Worm (Caenorhabditis elegans) whole organism, L1 larva: ENCODE measurements around the gene irld-47.

ENCODE experiments used
- alr-1 ChIP-seq: fragments of 200-800 bp; sonication (Bioruptor generic); optimal IDR thresholded peaks from 2 replicates; lab custom pipeline; 2018; ENCODE audit warnings: borderline replicate concordance, mild to moderate bottlenecking, missing genetic modification characterization, missing compliant biosample characterization
- blmp-1 ChIP-seq: fragments of 150-350 bp; optimal IDR thresholded peaks from 2 replicates; lab custom pipeline; 2014; ENCODE audit warnings: missing biosample characterization, missing genetic modification characterization
- ceh-8 ChIP-seq: fragments of 200-800 bp; sonication (Bioruptor generic); optimal IDR thresholded peaks from 2 replicates; lab custom pipeline; 2018; ENCODE audit warnings: mild to moderate bottlenecking, missing genetic modification characterization, moderate library complexity, missing compliant biosample characterization
- ceh-82 ChIP-seq, 3 experiments: fragments of 150-350 bp in 1 of 3; sonication (generic microtip) in 2 of 3; optimal IDR thresholded peaks; 2 replicates each; lab custom pipeline; 2014 to 2017; ENCODE audit warnings: missing biosample characterization in 3 of 3, missing genetic modification characterization in 3 of 3
- ceh-90 ChIP-seq: sonication (generic microtip); optimal IDR thresholded peaks from 2 replicates; lab custom pipeline; 2016; ENCODE audit warnings: missing genetic modification characterization, missing compliant biosample characterization
- dpl-1 ChIP-seq, 3 experiments: fragments of 150-350 bp in 2 of 3; sonication (generic microtip) in 1 of 3; optimal IDR thresholded peaks; 2 replicates each; lab custom pipeline; 2014 to 2017; ENCODE audit warnings: missing biosample characterization in 3 of 3, missing genetic modification characterization in 3 of 3, missing genetic modification reagents in 3 of 3
- efl-1 ChIP-seq, 4 experiments: fragments of 150-350 bp; optimal IDR thresholded peaks in 3 of 4; peaks in 1 of 4; 1 replicate in 1 of 4; 2 replicates in 3 of 4; lab custom pipeline; 2014; ENCODE audit warnings: missing biosample characterization in 2 of 4, missing genetic modification characterization in 2 of 4, missing genetic modification reagents in 2 of 4
- efl-3 ChIP-seq: fragments of 200-800 bp; sonication (Bioruptor generic); optimal IDR thresholded peaks from 2 replicates; lab custom pipeline; 2018; ENCODE audit warnings: mild to moderate bottlenecking, missing genetic modification characterization, missing compliant biosample characterization
- elt-2 ChIP-seq: sonication (generic microtip); optimal IDR thresholded peaks from 2 replicates; lab custom pipeline; 2016; ENCODE audit warnings: missing genetic modification characterization, mild to moderate bottlenecking, inconsistent platforms, missing compliant biosample characterization, missing genetic modification reagents
- fkh-10 ChIP-seq: sonication (generic microtip); optimal IDR thresholded peaks from 2 replicates; lab custom pipeline; 2017; ENCODE audit warnings: missing biosample characterization, missing genetic modification reagents, missing genetic modification characterization
- fkh-4 ChIP-seq: sonication (generic microtip); optimal IDR thresholded peaks from 2 replicates; lab custom pipeline; 2016; ENCODE audit warnings: missing compliant biosample characterization, missing genetic modification characterization, borderline replicate concordance
- fkh-8 ChIP-seq: sonication (generic microtip); optimal IDR thresholded peaks from 2 replicates; lab custom pipeline; 2016; ENCODE audit warnings: mild to moderate bottlenecking, missing genetic modification characterization, missing compliant biosample characterization
- fos-1 ChIP-seq: fragments of 150-350 bp; optimal IDR thresholded peaks from 2 replicates; lab custom pipeline; 2014; ENCODE audit warnings: missing biosample characterization, missing genetic modification characterization
- grh-1 ChIP-seq: fragments of 200-800 bp; sonication (Bioruptor generic); IDR thresholded peaks from 2 replicates; pipeline ENCODE4 v1.3.6; 2022; ENCODE audit warnings: missing genetic modification reagents, missing genetic modification characterization, missing compliant biosample characterization
- hlh-4 ChIP-seq: sonication (generic microtip); optimal IDR thresholded peaks from 2 replicates; lab custom pipeline; 2016; ENCODE audit warnings: mild to moderate bottlenecking, missing genetic modification characterization, missing compliant biosample characterization
- hpl-2 ChIP-seq: fragments of 150-350 bp; optimal IDR thresholded peaks from 2 replicates; lab custom pipeline; 2014; ENCODE audit warnings: missing biosample characterization, missing genetic modification reagents, missing genetic modification characterization
- jun-1 ChIP-seq: fragments of 150-350 bp; optimal IDR thresholded peaks from 2 replicates; lab custom pipeline; 2014; ENCODE audit warnings: missing biosample characterization, missing genetic modification reagents, missing genetic modification characterization
- lin-14 ChIP-seq: fragments of 200-800 bp; sonication (Bioruptor generic); optimal IDR thresholded peaks from 2 replicates; lab custom pipeline; 2018; ENCODE audit warnings: mild to moderate bottlenecking, missing genetic modification characterization, moderate library complexity, missing compliant biosample characterization
- mdl-1 ChIP-seq, 2 experiments: fragments of 150-350 bp; optimal IDR thresholded peaks; 2 replicates each; lab custom pipeline; 2014 to 2017; ENCODE audit warnings: missing biosample characterization in 2 of 2, missing genetic modification characterization in 2 of 2, inconsistent platforms in 1 of 2
- mep-1 ChIP-seq: fragments of 150-350 bp; optimal IDR thresholded peaks from 2 replicates; lab custom pipeline; 2014; ENCODE audit warnings: missing biosample characterization, missing genetic modification characterization
- nhr-12 ChIP-seq: sonication (generic microtip); optimal IDR thresholded peaks from 2 replicates; lab custom pipeline; 2017; ENCODE audit warnings: missing biosample characterization, missing genetic modification characterization
- nhr-19 ChIP-seq: fragments of 200-800 bp; sonication (Bioruptor generic); conservative IDR thresholded peaks from 2 replicates; pipeline ENCODE4 v1.3.6; 2022; ENCODE audit warnings: missing genetic modification characterization, missing compliant biosample characterization
- nhr-20 ChIP-seq: sonication (generic microtip); optimal IDR thresholded peaks from 2 replicates; lab custom pipeline; 2016; ENCODE audit warnings: mild to moderate bottlenecking, missing genetic modification characterization, missing compliant biosample characterization
- nhr-28 ChIP-seq: fragments of 150-350 bp; optimal IDR thresholded peaks from 2 replicates; lab custom pipeline; 2014; ENCODE audit warnings: missing biosample characterization, missing genetic modification characterization
- nhr-47 ChIP-seq: sonication (generic microtip); optimal IDR thresholded peaks from 2 replicates; lab custom pipeline; 2016; ENCODE audit warnings: mild to moderate bottlenecking, missing genetic modification characterization, moderate library complexity, missing compliant biosample characterization
- nhr-76 ChIP-seq: sonication (generic microtip); optimal IDR thresholded peaks from 2 replicates; lab custom pipeline; 2017; ENCODE audit warnings: missing biosample characterization, missing genetic modification characterization
- nhr-77 ChIP-seq: fragments of 150-350 bp; optimal IDR thresholded peaks from 2 replicates; lab custom pipeline; 2014; ENCODE audit warnings: missing biosample characterization, missing genetic modification characterization
- nhr-84 ChIP-seq: sonication (generic microtip); optimal IDR thresholded peaks from 2 replicates; lab custom pipeline; 2017; ENCODE audit warnings: missing biosample characterization, missing genetic modification characterization
- nhr-85 ChIP-seq: sonication (generic microtip); peaks from one replicate; lab custom pipeline; 2016; ENCODE audit warnings: missing genetic modification characterization, inconsistent platforms, missing compliant biosample characterization
- nhr-90 ChIP-seq: sonication (generic microtip); optimal IDR thresholded peaks from 2 replicates; lab custom pipeline; 2016; ENCODE audit warnings: mild to moderate bottlenecking, missing genetic modification characterization, missing compliant biosample characterization; ENCODE audit not compliant: poor library complexity
- pax-3 ChIP-seq: fragments of 200-800 bp; sonication (Bioruptor generic); optimal IDR thresholded peaks from 2 replicates; lab custom pipeline; 2018; ENCODE audit warnings: mild to moderate bottlenecking, missing genetic modification characterization, moderate library complexity, missing compliant biosample characterization
- rnt-1 ChIP-seq: sonication (generic microtip); optimal IDR thresholded peaks from 2 replicates; lab custom pipeline; 2016; ENCODE audit warnings: mild to moderate bottlenecking, missing genetic modification characterization, moderate library complexity, missing compliant biosample characterization
- snpc-4 ChIP-seq: fragments of 150-350 bp; optimal IDR thresholded peaks from 2 replicates; lab custom pipeline; 2014; ENCODE audit warnings: missing biosample characterization, missing genetic modification characterization
- sox-4 ChIP-seq: sonication (generic microtip); optimal IDR thresholded peaks from 2 replicates; lab custom pipeline; 2016; ENCODE audit warnings: missing genetic modification characterization, missing compliant biosample characterization
- sptf-1 ChIP-seq: fragments of 150-350 bp; optimal IDR thresholded peaks from 2 replicates; lab custom pipeline; 2014; ENCODE audit warnings: missing biosample characterization, missing genetic modification characterization
- swsn-7 ChIP-seq: sonication (generic microtip); optimal IDR thresholded peaks from 2 replicates; lab custom pipeline; 2016; ENCODE audit warnings: missing genetic modification characterization, missing compliant biosample characterization
- tlp-1 ChIP-seq: fragments of 150-350 bp; optimal IDR thresholded peaks from 2 replicates; lab custom pipeline; 2014; ENCODE audit warnings: missing biosample characterization, missing genetic modification characterization
- unc-130 ChIP-seq: fragments of 150-350 bp; optimal IDR thresholded peaks from 2 replicates; lab custom pipeline; 2017; ENCODE audit warnings: missing biosample characterization, missing genetic modification characterization, inconsistent platforms
- unc-30 ChIP-seq: sonication (generic microtip); optimal IDR thresholded peaks from 2 replicates; lab custom pipeline; 2017; ENCODE audit warnings: missing biosample characterization, missing genetic modification characterization
- unc-86 ChIP-seq: sonication (generic microtip); optimal IDR thresholded peaks from 2 replicates; lab custom pipeline; 2016; ENCODE audit warnings: missing genetic modification characterization, missing compliant biosample characterization
- unc-98 ChIP-seq: fragments of 200-800 bp; sonication (Bioruptor generic); IDR thresholded peaks from 2 replicates; pipeline ENCODE4 v1.3.6; 2022; ENCODE audit warnings: missing genetic modification characterization, missing compliant biosample characterization
- xbp-1 ChIP-seq: sonication (generic microtip); optimal IDR thresholded peaks from 2 replicates; lab custom pipeline; 2016; ENCODE audit warnings: missing genetic modification characterization, missing compliant biosample characterization
- ztf-11 ChIP-seq, 2 experiments: sonication (generic microtip); optimal IDR thresholded peaks; 2 replicates each; lab custom pipeline; 2016 to 2017; ENCODE audit warnings: missing genetic modification characterization in 2 of 2, missing biosample characterization in 1 of 2, missing compliant biosample characterization in 1 of 2
- ztf-4 ChIP-seq: fragments of 150-350 bp; optimal IDR thresholded peaks from 2 replicates; lab custom pipeline; 2014; ENCODE audit warnings: missing biosample characterization, missing genetic modification characterization

The irld-47 gene

DNA sequence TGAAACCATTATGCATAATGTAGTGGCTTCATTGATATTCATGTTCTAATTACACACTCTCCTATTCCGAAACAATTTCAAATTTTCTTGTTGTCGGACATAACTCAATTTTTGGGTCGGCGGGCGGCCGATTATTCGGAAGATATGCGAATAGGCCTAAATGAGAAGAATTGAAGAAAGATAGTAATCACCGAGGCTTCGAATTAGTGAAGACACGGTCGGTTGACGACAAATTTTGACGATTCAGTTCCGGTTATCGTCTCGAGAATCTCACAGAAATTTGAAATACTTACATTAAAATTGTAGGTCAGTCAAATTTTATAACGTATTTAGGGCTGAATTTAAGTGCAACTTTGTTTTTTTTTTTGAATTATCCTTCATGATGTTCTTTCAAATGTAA is 19.2 kb downstream of the irld-47 start:
- TF ChIP-seq lin-14 (GFP tag; lab: Kevin White, UChicago) (peak; percentile 18), fos-1 (tag; lab: Kevin White, UChicago) (no peak), tlp-1 (tag; lab: Kevin White, UChicago) (peak; percentile 1), nhr-85 (tag; lab: Kevin White, UChicago) (peak; percentile 49), blmp-1 (tag; lab: Kevin White, UChicago) (peak; percentile 49)

DNA sequence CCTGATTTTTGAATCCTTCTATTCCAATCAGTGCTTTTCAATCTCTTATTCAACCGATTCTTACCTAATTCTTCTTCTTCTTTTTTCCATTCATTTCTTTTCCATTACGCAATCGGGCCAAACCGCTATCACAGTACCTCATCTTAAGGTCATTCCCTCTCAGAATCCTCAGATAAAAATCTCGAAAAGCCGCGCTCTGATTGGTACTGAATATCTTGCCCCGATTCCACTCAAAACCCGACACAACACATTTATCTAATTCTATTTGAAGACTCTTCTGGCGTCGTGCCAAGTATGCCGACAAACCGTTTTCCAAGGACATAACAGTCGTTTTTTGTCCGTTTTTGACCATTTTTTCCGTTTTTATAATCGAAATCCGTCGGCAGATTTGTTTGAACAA is 20.5 kb downstream of the irld-47 start:
- TF ChIP-seq nhr-84 (tag; lab: Kevin White, UChicago), result no peak
- TF ChIP-seq jun-1 (tag; lab: Kevin White, UChicago), result no peak
- no peak for TF ChIP-seq nhr-76 (tag; lab: Kevin White, UChicago)
- no peak for TF ChIP-seq ztf-4 (tag; lab: Kevin White, UChicago)
- TF ChIP-seq lin-14 (GFP tag; lab: Kevin White, UChicago), result peak; percentile 56
- TF ChIP-seq sptf-1 (tag; lab: Kevin White, UChicago), result no peak
- TF ChIP-seq efl-3, result peak; percentile 6
- TF ChIP-seq swsn-7 (tag; lab: Kevin White, UChicago), result no peak
- TF ChIP-seq blmp-1 (tag; lab: Kevin White, UChicago), result peak; percentile 38
- TF ChIP-seq nhr-77 (tag; lab: Kevin White, UChicago), result no peak
- TF ChIP-seq efl-1 (optimal IDR thresholded peaks at IDR 0.05; lab: Kevin White, UChicago), result no peak
- no peak for TF ChIP-seq efl-1 (GFP tag; optimal IDR thresholded peaks at IDR 0.05 in 1 of 2; lab: Kevin White, UChicago)
- no peak for TF ChIP-seq fkh-10
- TF ChIP-seq ceh-82 (tag; optimal IDR thresholded peaks at IDR 0.05; lab: Kevin White, UChicago), result no peak
- TF ChIP-seq rnt-1 (tag; lab: Kevin White, UChicago), result peak; percentile 42
- no peak for TF ChIP-seq snpc-4 (tag; lab: Kevin White, UChicago)
- TF ChIP-seq ceh-90 (tag; lab: Kevin White, UChicago), result no peak
- no peak for TF ChIP-seq alr-1
- peak; percentile 92 for TF ChIP-seq nhr-85 (tag; lab: Kevin White, UChicago)
- TF ChIP-seq nhr-19 (GFP tag; lab: Robert Waterston, UW), result no peak
- no peak for TF ChIP-seq unc-98 (GFP tag; lab: Robert Waterston, UW)
- no peak for TF ChIP-seq nhr-47 (tag; lab: Kevin White, UChicago)
- no peak for TF ChIP-seq nhr-90 (tag; lab: Kevin White, UChicago)
- no peak for TF ChIP-seq dpl-1 (GFP tag; optimal IDR thresholded peaks at IDR 0.05; lab: Kevin White, UChicago)
- no peak for TF ChIP-seq fos-1 (tag; lab: Kevin White, UChicago)
- peak; percentile 20 for TF ChIP-seq tlp-1 (tag; lab: Kevin White, UChicago)
- no peak for TF ChIP-seq hpl-2 (GFP tag; lab: Kevin White, UChicago)

- TF ChIP-seq elt-2 (tag; lab: Kevin White, UChicago) (no peak), mep-1 (tag; lab: Kevin White, UChicago) (no peak), unc-86 (tag; lab: Kevin White, UChicago) (no peak), lin-14 (GFP tag; lab: Kevin White, UChicago) (no peak), unc-130 (tag; lab: Kevin White, UChicago) (no peak), nhr-85 (tag; lab: Kevin White, UChicago) (no peak), nhr-12 (no peak), pax-3 (tag; lab: Kevin White, UChicago) (no peak), nhr-28 (no peak), nhr-20 (tag; lab: Kevin White, UChicago) (no peak), ztf-11 (tag; optimal IDR thresholded peaks at IDR 0.05; lab: Kevin White, UChicago) (no peak), nhr-47 (tag; lab: Kevin White, UChicago) (no peak), fkh-8 (tag; lab: Kevin White, UChicago) (no peak), nhr-90 (tag; lab: Kevin White, UChicago) (no peak)
Measured at ce11 chrII:7801255-7801654, 21.1 kb downstream of the irld-47 start.

ce11 chrII:7795299-7795698 is 27.1 kb downstream of the irld-47 start:
- TF ChIP-seq fkh-4 (tag; lab: Kevin White, UChicago) (no peak), sox-4 (tag; lab: Kevin White, UChicago) (no peak), mdl-1 (tag; optimal IDR thresholded peaks at IDR 0.05; lab: Kevin White, UChicago) (no peak), hlh-4 (tag; lab: Kevin White, UChicago) (no peak), nhr-28 (no peak), ceh-8 (GFP tag; lab: Kevin White, UChicago) (no peak), fkh-10 (peak; percentile 47), lin-14 (GFP tag; lab: Kevin White, UChicago) (peak; percentile 48), unc-130 (tag; lab: Kevin White, UChicago) (no peak), alr-1 (no peak), unc-30 (tag; lab: Kevin White, UChicago) (no peak), snpc-4 (tag; lab: Kevin White, UChicago) (no peak), xbp-1 (tag; lab: Kevin White, UChicago) (no peak), grh-1 (GFP tag; lab: Robert Waterston, UW) (no peak)
